Comparison of ENCODE assay signal across 2 fruit fly cellular contexts in genomic region chrX:5515151-5515550, dm6.
TF ChIP-seq lines count a peak whose summit lies in the region.

No protein-coding gene starts in this region.

- no peak for TF ChIP-seq CTCF in whole organism, embryonic (GFP tag; optimal IDR thresholded peaks at IDR 0.05; lab: Kevin White, UChicago)

TF ChIP-seq in whole organism, embryonic, 481 proteins besides CTCF, POLR2A, EP300 and RAD21:
- TF ChIP-seq Hr39 (optimal IDR thresholded peaks at IDR 0.05; lab: Kevin White, UChicago) (peak; percentile 61), CG10147 (GFP tag; optimal IDR thresholded peaks at IDR 0.05; lab: Kevin White, UChicago) (no peak)

TF ChIP-seq in whole organism, wandering third instar larva, 38 proteins besides CTCF, POLR2A, EP300 and RAD21:
- no peak for TF ChIP-seq CG32264 (GFP tag; optimal IDR thresholded peaks at IDR 0.05; lab: Kevin White, UChicago)
- TF ChIP-seq Dfd (GFP tag; optimal IDR thresholded peaks at IDR 0.05; lab: Kevin White, UChicago) = peak; percentile 93

Comparison
In these comparisons a context has a peak if more than half of its experiments do, and no peak if none do; other contexts are left out.
1. Of the 10 proteins assayed by ChIP-seq in both whole organism, embryonic and whole organism, wandering third instar larva: peak only in whole organism, embryonic: none; only in whole organism, wandering third instar larva: Dfd; in both: none; in neither: 9.